Worm (Caenorhabditis elegans) whole organism, L4/young adult: ENCODE data around the gene srd-43.

Experiments used
- W03F9.2 ChIP-seq: fragments of 150-350 bp; optimal IDR thresholded peaks from 2 replicates; lab custom pipeline; 2014; ENCODE audit warnings: missing biosample characterization, missing genetic modification characterization
- dao-5 ChIP-seq: sonication (generic microtip); optimal IDR thresholded peaks from 2 replicates; lab custom pipeline; 2016; ENCODE audit warnings: missing genotype, missing genetic modification characterization, moderate library complexity, missing compliant biosample characterization
- him-1 ChIP-seq: sonication (generic microtip); optimal IDR thresholded peaks from 2 replicates; lab custom pipeline; 2016; ENCODE audit warnings: missing genotype, missing genetic modification reagents, missing genetic modification characterization, missing compliant biosample characterization

- no peak for TF ChIP-seq dao-5
- TF ChIP-seq him-1 (tag; lab: Kevin White, UChicago): no peak
- no peak for TF ChIP-seq W03F9.2
Measured at ce11 chrX:13262195-13262594, 43.4 kb downstream of the srd-43 start, which contains the start of gene K09A11.1.
